Fruit fly (Drosophila melanogaster) whole organism, adult: ENCODE results near the gene CG3630.
A peak's percentile ranks its signal among the peaks of the same experiment; 100 is the strongest.

Experiments
- CG11617 ChIP-seq: fragments of 200-800 bp; sonication (Bioruptor generic); optimal IDR thresholded peaks from 2 replicates; lab custom pipeline; 2017; ENCODE audit warnings: mild to moderate bottlenecking, missing biosample characterization, missing genetic modification reagents, missing genetic modification characterization
- CG12768 ChIP-seq: fragments of 200-800 bp; sonication (Bioruptor generic); optimal IDR thresholded peaks from 2 replicates; lab custom pipeline; 2017; ENCODE audit warnings: missing biosample characterization, missing genetic modification characterization, mild to moderate bottlenecking, moderate library complexity, missing genetic modification reagents
- CG14711 ChIP-seq: fragments of 200-800 bp; sonication (Bioruptor generic); optimal IDR thresholded peaks from 2 replicates; lab custom pipeline; 2018; ENCODE audit warnings: missing biosample characterization, mild to moderate bottlenecking, missing genetic modification characterization, moderate library complexity
- CG1620 ChIP-seq: fragments of 200-800 bp; sonication (Bioruptor generic); optimal IDR thresholded peaks from 2 replicates; lab custom pipeline; 2016; ENCODE audit warnings: missing biosample characterization, missing genetic modification characterization
- CG33017 ChIP-seq: fragments of 200-800 bp; sonication (Bioruptor generic); optimal IDR thresholded peaks from 2 replicates; lab custom pipeline; 2018; ENCODE audit warnings: missing biosample characterization, mild to moderate bottlenecking, missing genetic modification characterization, moderate library complexity
- CG5204 ChIP-seq: fragments of 200-800 bp; sonication (Bioruptor generic); optimal IDR thresholded peaks from 2 replicates; lab custom pipeline; 2016; ENCODE audit warnings: missing biosample characterization, missing genetic modification characterization
- CG7045 ChIP-seq: fragments of 200-800 bp; sonication (Bioruptor generic); optimal IDR thresholded peaks from 2 replicates; lab custom pipeline; 2017; ENCODE audit warnings: missing biosample characterization, mild to moderate bottlenecking, missing genetic modification characterization
- CG7101 ChIP-seq: fragments of 200-800 bp; sonication (Bioruptor generic); optimal IDR thresholded peaks from 2 replicates; lab custom pipeline; 2018; ENCODE audit warnings: missing biosample characterization, mild to moderate bottlenecking, missing genetic modification characterization, moderate library complexity
- Clk ChIP-seq: fragments of 200-800 bp; sonication (Bioruptor generic); optimal IDR thresholded peaks from 2 replicates; lab custom pipeline; 2017; ENCODE audit warnings: missing biosample characterization, missing genetic modification characterization
- Crg-1 ChIP-seq: fragments of 200-800 bp; sonication (Bioruptor generic); optimal IDR thresholded peaks from 2 replicates; lab custom pipeline; 2016; ENCODE audit warnings: missing biosample characterization, missing genetic modification characterization
- Hr96 ChIP-seq: fragments of 200-800 bp; sonication (Bioruptor generic); optimal IDR thresholded peaks from 2 replicates; lab custom pipeline; 2016; ENCODE audit warnings: missing biosample characterization, missing genetic modification characterization
- Mnt ChIP-seq: fragments of 200-800 bp; sonication (Bioruptor generic); optimal IDR thresholded peaks from 2 replicates; lab custom pipeline; 2016; ENCODE audit warnings: missing biosample characterization, mild to moderate bottlenecking, missing genetic modification characterization
- bab1 ChIP-seq: fragments of 200-800 bp; sonication (Bioruptor generic); optimal IDR thresholded peaks from 3 replicates; lab custom pipeline; 2019; ENCODE audit warnings: missing biosample characterization, mild to moderate bottlenecking, missing genetic modification characterization, moderate library complexity
- cic ChIP-seq: fragments of 200-800 bp; sonication (Bioruptor generic); optimal IDR thresholded peaks from 2 replicates; lab custom pipeline; 2017; ENCODE audit warnings: missing biosample characterization, mild to moderate bottlenecking, missing genetic modification characterization, moderate library complexity
- cnc ChIP-seq, 2 experiments: fragments of >200 bp; optimal IDR thresholded peaks; 2 replicates each; lab custom pipeline; 2017
- kay ChIP-seq: fragments of 200-800 bp; sonication (Bioruptor generic); peaks from one replicate; lab custom pipeline; 2016; ENCODE audit warnings: missing biosample characterization, missing genetic modification characterization, borderline replicate concordance
- ovo ChIP-seq: fragments of 200-800 bp; sonication (Bioruptor generic); optimal IDR thresholded peaks from 2 replicates; lab custom pipeline; 2016; ENCODE audit warnings: missing biosample characterization, missing genetic modification characterization
- pad ChIP-seq: fragments of 200-800 bp; sonication (Bioruptor generic); optimal IDR thresholded peaks from 3 replicates; lab custom pipeline; 2017; ENCODE audit warnings: missing biosample characterization, missing genetic modification characterization, mild to moderate bottlenecking, moderate library complexity, missing genetic modification reagents
- tj ChIP-seq: fragments of 200-800 bp; sonication (Bioruptor generic); optimal IDR thresholded peaks from 3 replicates; lab custom pipeline; 2017; ENCODE audit warnings: missing biosample characterization, mild to moderate bottlenecking, missing genetic modification characterization, moderate library complexity
- toe ChIP-seq: fragments of 200-800 bp; sonication (Bioruptor generic); optimal IDR thresholded peaks from 2 replicates; lab custom pipeline; 2016; ENCODE audit warnings: missing biosample characterization, missing genetic modification characterization

Gene CG3630

dm6 chrX:2158668-2159163, 3.3 kb upstream of the CG3630 start, which contains the start of gene wapl:
Gene wapl (minus strand): TSS chrX:2158983.
- TF ChIP-seq Clk (GFP tag; lab: Kevin White, UChicago) = no peak
- TF ChIP-seq CG1620 (GFP tag; lab: Kevin White, UChicago) = peak; percentile 47
- TF ChIP-seq bab1 (GFP tag; lab: Kevin White, UChicago) = peak; percentile 79
- no peak for TF ChIP-seq CG12768 (GFP tag; lab: Kevin White, UChicago)
- peak; percentile 27 for TF ChIP-seq CG7101 (tag; lab: Kevin White, UChicago)
- TF ChIP-seq CG14711 (tag; lab: Kevin White, UChicago) = peak; percentile 34
- TF ChIP-seq Mnt (GFP tag; lab: Kevin White, UChicago) = peak; percentile 61
- TF ChIP-seq pad (GFP tag; lab: Kevin White, UChicago) = peak; percentile 16
- TF ChIP-seq Crg-1 = peak; percentile 11

DNA sequence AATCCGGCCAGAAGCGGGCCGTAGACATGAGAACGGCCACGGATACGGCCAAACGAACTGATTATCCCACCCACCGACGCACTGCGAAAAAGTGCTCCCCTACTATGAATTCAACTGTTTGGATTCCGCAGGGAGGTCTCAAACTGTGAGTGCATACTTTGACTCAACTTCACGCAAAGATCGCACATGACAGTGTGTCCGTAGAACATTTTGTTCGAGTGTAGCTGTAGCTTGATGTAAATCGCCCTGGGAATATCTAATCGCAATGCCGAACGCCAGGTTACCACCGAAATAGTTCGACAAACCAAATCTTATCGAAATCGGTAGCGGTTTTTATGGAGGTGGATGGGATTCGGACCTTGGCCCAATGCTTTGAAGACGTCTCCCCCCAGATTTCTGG, 976 bp upstream of the CG3630 start:
- TF ChIP-seq CG7045 (GFP tag; lab: Kevin White, UChicago) (no peak), Clk (GFP tag; lab: Kevin White, UChicago) (no peak), Crg-1 (no peak)

DNA sequence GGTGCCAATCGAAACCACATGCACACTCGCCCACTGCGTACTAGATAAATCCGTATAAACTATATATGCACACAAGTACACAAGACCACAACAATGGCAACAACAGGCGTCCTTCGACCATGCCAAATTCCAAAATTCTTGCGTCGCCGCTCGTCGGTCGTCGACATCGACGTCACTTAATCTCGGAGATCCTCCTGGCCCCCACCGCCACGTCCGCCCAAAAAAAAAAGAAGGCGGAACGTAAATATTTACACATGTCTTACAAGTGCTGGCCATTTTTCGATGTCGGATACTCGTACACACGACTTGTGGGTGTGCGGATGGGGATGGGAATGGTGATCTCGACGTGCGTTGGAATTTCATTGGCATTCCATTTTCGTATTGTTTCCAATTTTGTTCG, 1.4 kb downstream of the CG3630 start:
- no peak for TF ChIP-seq kay (GFP tag; lab: Kevin White, UChicago)
- no peak for TF ChIP-seq CG33017 (tag; lab: Kevin White, UChicago)
- TF ChIP-seq CG11617 (GFP tag; lab: Kevin White, UChicago) = no peak
- no peak for TF ChIP-seq tj (GFP tag; lab: Kevin White, UChicago)
- no peak for TF ChIP-seq pad (GFP tag; lab: Kevin White, UChicago)
- no peak for TF ChIP-seq CG5204
- no peak for TF ChIP-seq toe (GFP tag; lab: Kevin White, UChicago)
- no peak for TF ChIP-seq Crg-1
- TF ChIP-seq CG7045 (GFP tag; lab: Kevin White, UChicago) = no peak
- TF ChIP-seq CG7101 (tag; lab: Kevin White, UChicago) = no peak
- no peak for TF ChIP-seq Mnt (GFP tag; lab: Kevin White, UChicago)
- TF ChIP-seq Hr96 = no peak
- TF ChIP-seq CG1620 (GFP tag; lab: Kevin White, UChicago) = no peak

DNA sequence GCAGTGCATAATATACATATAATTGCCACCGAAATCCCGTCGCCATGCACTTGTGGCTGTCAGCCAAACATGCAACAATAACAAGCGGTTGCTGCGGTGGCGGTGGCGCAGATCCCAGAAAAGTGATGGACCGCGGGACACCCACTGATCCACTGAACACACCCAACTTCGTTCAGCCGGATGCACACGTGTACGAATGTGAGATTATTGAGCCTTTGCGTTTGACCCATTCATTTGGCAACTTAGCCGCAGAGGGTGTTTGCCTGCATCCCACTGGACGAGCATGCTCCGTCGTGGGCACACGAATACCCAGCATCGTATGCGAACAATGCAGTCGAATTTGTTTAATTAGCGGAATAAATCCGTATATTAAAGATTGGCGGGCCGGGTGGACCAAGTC, 3.4 kb downstream of the CG3630 start:
- TF ChIP-seq CG12768 (GFP tag; lab: Kevin White, UChicago) (no peak), CG7101 (tag; lab: Kevin White, UChicago) (no peak), CG33017 (tag; lab: Kevin White, UChicago) (no peak), tj (GFP tag; lab: Kevin White, UChicago) (no peak), kay (GFP tag; lab: Kevin White, UChicago) (no peak), CG1620 (GFP tag; lab: Kevin White, UChicago) (no peak), CG7045 (GFP tag; lab: Kevin White, UChicago) (no peak), Crg-1 (no peak), pad (GFP tag; lab: Kevin White, UChicago) (no peak), CG14711 (tag; lab: Kevin White, UChicago) (no peak), cic (GFP tag; lab: Kevin White, UChicago) (no peak), CG11617 (GFP tag; lab: Kevin White, UChicago) (no peak), ovo (no peak)

dm6 chrX:2166129-2166528, 4.1 kb downstream of the CG3630 start:
- TF ChIP-seq CG5204 (no peak), toe (GFP tag; lab: Kevin White, UChicago) (no peak), Mnt (GFP tag; lab: Kevin White, UChicago) (no peak), CG14711 (tag; lab: Kevin White, UChicago) (no peak), cic (GFP tag; lab: Kevin White, UChicago) (no peak), CG7045 (GFP tag; lab: Kevin White, UChicago) (no peak), Hr96 (no peak), CG7101 (tag; lab: Kevin White, UChicago) (no peak), cnc (optimal IDR thresholded peaks at IDR 0.05; lab: Kevin White, UChicago) (no peak), Clk (GFP tag; lab: Kevin White, UChicago) (no peak), bab1 (GFP tag; lab: Kevin White, UChicago) (no peak), kay (GFP tag; lab: Kevin White, UChicago) (no peak), CG1620 (GFP tag; lab: Kevin White, UChicago) (no peak), tj (GFP tag; lab: Kevin White, UChicago) (no peak), ovo (no peak), Crg-1 (no peak), pad (GFP tag; lab: Kevin White, UChicago) (no peak), CG33017 (tag; lab: Kevin White, UChicago) (no peak)

- peak; percentile 15 for TF ChIP-seq CG11617 (GFP tag; lab: Kevin White, UChicago)
- TF ChIP-seq cic (GFP tag; lab: Kevin White, UChicago) = no peak
These were observed 6.6 kb downstream of the CG3630 start for dm6 chrX:2168485-2169199.
